Worm (Caenorhabditis elegans) whole organism, young adult: ENCODE results near the gene oac-2.

Experiments
- bed-2 ChIP-seq: fragments of 200-800 bp; sonication (Bioruptor generic); IDR thresholded peaks from 2 replicates; pipeline ENCODE4 v1.3.6; 2022; ENCODE audit warnings: missing genetic modification reagents, missing genetic modification characterization, missing compliant biosample characterization
- egl-18 ChIP-seq: fragments of 200-800 bp; sonication (Bioruptor generic); IDR thresholded peaks from 2 replicates; pipeline ENCODE4 v1.3.6; 2022; ENCODE audit warnings: missing genetic modification reagents, missing genetic modification characterization, missing compliant biosample characterization
- him-1 ChIP-seq: sonication (generic microtip); optimal IDR thresholded peaks from 2 replicates; lab custom pipeline; 2016; ENCODE audit warnings: missing genotype, missing genetic modification reagents, missing genetic modification characterization, missing compliant biosample characterization
- hlh-12 ChIP-seq: sonication (generic microtip); optimal IDR thresholded peaks from 2 replicates; lab custom pipeline; 2016; ENCODE audit warnings: missing genetic modification characterization, missing compliant biosample characterization
- hlh-26 ChIP-seq: fragments of 200-800 bp; sonication (Bioruptor generic); conservative IDR thresholded peaks from 2 replicates; pipeline ENCODE4 v1.3.6; 2022; ENCODE audit warnings: missing genetic modification reagents, missing genetic modification characterization, missing compliant biosample characterization
- lin-40 ChIP-seq: sonication (generic microtip); optimal IDR thresholded peaks from 2 replicates; lab custom pipeline; 2016; ENCODE audit warnings: missing genetic modification characterization, mild to moderate bottlenecking, missing compliant biosample characterization, missing genotype, missing genetic modification reagents
- madf-6 ChIP-seq: fragments of 200-800 bp; sonication (Bioruptor generic); IDR thresholded peaks from 2 replicates; pipeline ENCODE4 v1.3.6; 2022; ENCODE audit warnings: missing genetic modification reagents, missing genetic modification characterization, missing compliant biosample characterization
- nhr-90 ChIP-seq: sonication (generic microtip); optimal IDR thresholded peaks from 2 replicates; lab custom pipeline; 2016; ENCODE audit warnings: missing genotype, mild to moderate bottlenecking, missing genetic modification characterization, missing compliant biosample characterization

DNA sequence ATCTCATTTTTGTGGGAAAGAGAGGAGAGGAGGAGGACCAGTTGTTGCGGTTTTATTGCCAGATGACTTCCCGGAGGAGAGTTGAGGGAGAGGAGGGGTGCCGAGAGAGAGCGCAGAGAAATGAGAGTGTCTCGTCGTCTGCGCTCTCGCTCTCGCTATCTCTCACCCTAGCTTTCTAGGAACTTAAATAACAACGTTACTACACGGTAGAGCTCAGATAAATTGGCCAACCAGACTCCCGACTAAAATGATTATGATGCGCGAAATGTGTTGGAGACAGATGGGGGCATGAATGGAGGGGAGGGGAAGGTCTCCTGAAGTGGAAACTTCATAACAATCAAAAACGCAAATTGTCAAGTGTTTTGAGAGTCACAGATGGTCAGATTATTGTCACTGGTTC lies 20.3 kb downstream of the oac-2 start:
- TF ChIP-seq him-1 (tag; lab: Kevin White, UChicago) (no peak), nhr-90 (tag; lab: Kevin White, UChicago) (no peak), hlh-12 (tag; lab: Kevin White, UChicago) (no peak), egl-18 (GFP tag; lab: Robert Waterston, UW) (no peak), lin-40 (tag; lab: Kevin White, UChicago) (no peak), madf-6 (GFP tag; lab: Robert Waterston, UW) (no peak), hlh-26 (no peak), bed-2 (GFP tag; lab: Robert Waterston, UW) (no peak)
